Worm (Caenorhabditis elegans): ENCODE measurements around the gene C35D10.12.

Gene C35D10.12

DNA sequence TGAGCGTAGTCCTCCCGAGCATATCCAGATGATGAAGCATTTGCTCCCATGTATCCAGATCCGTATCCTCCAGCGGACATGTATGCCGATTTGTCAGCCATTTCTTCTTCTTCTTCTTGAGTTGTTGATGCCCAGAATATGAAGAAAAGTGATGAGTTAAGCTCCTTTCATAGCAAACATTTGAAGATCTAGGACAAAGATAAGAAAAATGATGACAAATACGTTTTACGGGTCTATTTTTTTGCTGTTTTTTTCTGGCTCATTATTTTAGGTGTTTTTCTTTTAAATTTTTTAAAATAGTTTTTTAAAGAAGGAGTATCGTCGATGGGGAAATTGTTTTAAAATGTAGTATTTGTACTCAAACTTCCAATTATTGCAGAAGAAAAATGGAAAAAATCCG, 44.4 kb downstream of the C35D10.12 start, which contains the start of gene nspd-9:
Gene nspd-9, minus strand, starts transcription at position 101 of the 400 bp plus-strand sequence.
- TF ChIP-seq ceh-32 (tag; optimal IDR thresholded peaks at IDR 0.05; ENCODE audit: poor library complexity) (no peak), ceh-28 (tag; optimal IDR thresholded peaks at IDR 0.05) (no peak), unc-39 (tag; optimal IDR thresholded peaks at IDR 0.05) (no peak), daf-8 (GFP tag; IDR thresholded peaks at IDR 0.05) (no peak), T26A8.4 (GFP tag; IDR thresholded peaks at IDR 0.05) (no peak)

DNA sequence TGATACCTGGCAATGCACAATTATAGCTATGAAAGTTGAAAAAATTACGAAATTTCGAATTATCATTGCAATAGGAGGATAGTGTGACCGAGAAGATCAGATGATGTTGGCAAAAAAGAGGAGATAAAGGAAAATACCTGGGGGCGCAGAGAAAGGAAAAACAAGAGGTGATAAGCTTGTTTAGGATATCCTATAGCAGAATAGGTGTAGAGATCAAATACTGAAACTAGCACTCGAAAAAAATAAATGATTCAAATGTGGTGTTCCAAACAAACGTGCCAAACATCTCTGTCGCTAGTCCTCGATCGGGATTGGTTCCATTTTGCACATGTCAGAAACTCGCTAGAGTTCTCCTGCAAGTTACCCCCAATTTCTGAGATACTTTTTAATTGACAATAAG, 45.1 kb downstream of the C35D10.12 start, which contains the start of gene F26A1.9:
Gene F26A1.9, minus strand, starts transcription at position 101 of the 400 bp plus-strand sequence.
- TF ChIP-seq snpc-4 (tag; optimal IDR thresholded peaks at IDR 0.05) (no peak), Y105C5A.15 (GFP tag; IDR thresholded peaks at IDR 0.05) (no peak)

- TF ChIP-seq spr-3 (GFP tag; optimal IDR thresholded peaks at IDR 0.05) = no peak
- TF ChIP-seq mdl-1 (tag; optimal IDR thresholded peaks at IDR 0.05) = no peak
- TF ChIP-seq gei-8 (GFP tag; optimal IDR thresholded peaks at IDR 0.05) = no peak
- TF ChIP-seq rbr-2 (tag; optimal IDR thresholded peaks at IDR 0.05) = no peak
- no peak for TF ChIP-seq madf-5 (GFP tag; IDR thresholded peaks at IDR 0.05)
- TF ChIP-seq lin-38 (GFP tag; IDR thresholded peaks at IDR 0.05) = no peak
Measured at ce11 chrIII:4826606-4827005, 48.0 kb downstream of the C35D10.12 start, which contains the start of gene F26A1.3. TSS of gene F26A1.3 (plus strand) at chrIII:4826906.
